Worm (Caenorhabditis elegans) whole organism, L4/young adult: Measurements from ENCODE around the gene fbxb-85.

Experiments
- W03F9.2 ChIP-seq: fragments of 150-350 bp; optimal IDR thresholded peaks from 2 replicates; lab custom pipeline; 2014; ENCODE audit warnings: missing biosample characterization, missing genetic modification characterization
- dao-5 ChIP-seq: sonication (generic microtip); optimal IDR thresholded peaks from 2 replicates; lab custom pipeline; 2016; ENCODE audit warnings: missing genotype, missing genetic modification characterization, moderate library complexity, missing compliant biosample characterization
- him-1 ChIP-seq: sonication (generic microtip); optimal IDR thresholded peaks from 2 replicates; lab custom pipeline; 2016; ENCODE audit warnings: missing genotype, missing genetic modification reagents, missing genetic modification characterization, missing compliant biosample characterization

The fbxb-85 gene

DNA sequence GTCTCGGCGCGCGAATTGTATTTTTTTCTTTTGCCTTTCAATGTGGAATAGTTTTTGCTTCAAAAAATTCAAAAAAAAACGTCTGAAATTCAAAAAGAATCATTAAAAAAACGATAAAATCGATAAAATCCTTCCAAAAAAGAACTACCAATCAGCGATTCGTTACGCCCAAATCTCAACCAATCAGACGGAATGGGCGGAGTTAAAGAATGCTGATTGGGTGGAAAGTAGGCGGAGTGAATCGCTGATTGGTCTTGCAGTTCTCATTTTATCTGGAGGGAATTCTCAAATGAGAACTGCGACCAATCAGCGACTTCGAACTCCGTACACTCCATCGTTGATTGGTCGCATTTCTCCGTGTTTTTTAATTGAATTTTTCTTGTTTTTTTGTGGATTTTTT is 43.6 kb downstream of the fbxb-85 start:
- no peak for TF ChIP-seq W03F9.2 (tag; lab: Kevin White, UChicago)
- TF ChIP-seq him-1 (tag; lab: Kevin White, UChicago): no peak
- TF ChIP-seq dao-5 (tag; lab: Kevin White, UChicago): no peak

ce11 chrIII:10802032-10802431 is 46.7 kb downstream of the fbxb-85 start, which contains the start of gene K11D9.3:
K11D9.3 (minus strand) TSS chrIII:10802212.
- TF ChIP-seq W03F9.2 (tag; lab: Kevin White, UChicago) (no peak), dao-5 (tag; lab: Kevin White, UChicago) (no peak), him-1 (tag; lab: Kevin White, UChicago) (no peak)
